Worm (Caenorhabditis elegans): ENCODE measurements around the gene Y41G9A.17.

Gene Y41G9A.17

ce11 chrX:2970212-2970611 is 29.3 kb downstream of the Y41G9A.17 start:
- TF ChIP-seq nhr-77 (tag; optimal IDR thresholded peaks at IDR 0.05): no peak
- TF ChIP-seq lin-39 (tag; optimal IDR thresholded peaks at IDR 0.05): no peak
- TF ChIP-seq fkh-10 (GFP tag; optimal IDR thresholded peaks at IDR 0.05): no peak
- TF ChIP-seq ceh-9 (tag; optimal IDR thresholded peaks at IDR 0.05): no peak
- no peak for TF ChIP-seq nhr-237 (tag; optimal IDR thresholded peaks at IDR 0.05)
- TF ChIP-seq lsy-12 (tag; optimal IDR thresholded peaks at IDR 0.05): peak; percentile 32

- TF ChIP-seq mdl-1 (tag; optimal IDR thresholded peaks at IDR 0.05) (no peak), nhr-23 (tag; optimal IDR thresholded peaks at IDR 0.05) (no peak), nhr-67 (tag; optimal IDR thresholded peaks at IDR 0.05) (no peak), ztf-11 (tag; optimal IDR thresholded peaks at IDR 0.05) (no peak), nhr-43 (tag; optimal IDR thresholded peaks at IDR 0.05; ENCODE audit: poor library complexity, severe bottlenecking) (no peak), skn-1 (tag; optimal IDR thresholded peaks at IDR 0.05) (no peak), egl-5 (tag; optimal IDR thresholded peaks at IDR 0.05) (peak; percentile 12), lin-39 (tag; optimal IDR thresholded peaks at IDR 0.05) (no peak), pha-4 (tag; optimal IDR thresholded peaks at IDR 0.05) (peak; percentile 59), unc-62 (GFP tag; optimal IDR thresholded peaks at IDR 0.05) (no peak), ama-1 (optimal IDR thresholded peaks at IDR 0.05) (peak; percentile 24), sea-2 (GFP tag; optimal IDR thresholded peaks at IDR 0.05) (no peak), elt-2 (tag; optimal IDR thresholded peaks at IDR 0.05) (no peak), snpc-4 (tag; optimal IDR thresholded peaks at IDR 0.05) (no peak), unc-39 (tag; optimal IDR thresholded peaks at IDR 0.05) (no peak), nfya-1 (tag; optimal IDR thresholded peaks at IDR 0.05; ENCODE audit: insufficient read depth) (no peak), nhr-28 (tag; optimal IDR thresholded peaks at IDR 0.05) (no peak), nhr-12 (tag; optimal IDR thresholded peaks at IDR 0.05) (no peak), ztf-4 (tag; optimal IDR thresholded peaks at IDR 0.05) (no peak), nhr-25 (tag; optimal IDR thresholded peaks at IDR 0.05) (peak; percentile 34), zag-1 (tag; optimal IDR thresholded peaks at IDR 0.05) (no peak), hmg-11 (tag; optimal IDR thresholded peaks at IDR 0.05) (no peak), nhr-11 (tag; optimal IDR thresholded peaks at IDR 0.05) (no peak), ceh-16 (tag; optimal IDR thresholded peaks at IDR 0.05) (no peak), jun-1 (tag; optimal IDR thresholded peaks at IDR 0.05) (no peak)
Measured at ce11 chrX:2969447-2969989, 30.0 kb downstream of the Y41G9A.17 start.

- TF ChIP-seq nhr-77 (tag; optimal IDR thresholded peaks at IDR 0.05) (no peak), elt-2 (tag; optimal IDR thresholded peaks at IDR 0.05) (peak; percentile 72), pha-4 (tag; optimal IDR thresholded peaks at IDR 0.05) (peak; percentile 62)
Measured at ce11 chrX:2966252-2966651, 33.3 kb downstream of the Y41G9A.17 start.

- no peak for TF ChIP-seq unc-39 (tag; optimal IDR thresholded peaks at IDR 0.05)
- TF ChIP-seq snpc-4 (tag; optimal IDR thresholded peaks at IDR 0.05): peak; percentile 78
Measured at ce11 chrX:2960703-2961102, 38.8 kb downstream of the Y41G9A.17 start.

- TF ChIP-seq elt-1 (tag; optimal IDR thresholded peaks at IDR 0.05): peak; percentile 19
- no peak for TF ChIP-seq ztf-11 (tag; optimal IDR thresholded peaks at IDR 0.05)
Measured at ce11 chrX:2957446-2957985, 42.0 kb downstream of the Y41G9A.17 start, which contains the start of gene gbb-1. gbb-1 (plus strand) TSS chrX:2957935.

ce11 chrX:2955628-2956027 is 43.9 kb downstream of the Y41G9A.17 start:
- TF ChIP-seq nhr-25 (tag; optimal IDR thresholded peaks at IDR 0.05) (no peak), nhr-11 (tag; optimal IDR thresholded peaks at IDR 0.05) (no peak), egl-5 (tag; optimal IDR thresholded peaks at IDR 0.05) (no peak), ceh-9 (tag; optimal IDR thresholded peaks at IDR 0.05) (no peak), skn-1 (tag; optimal IDR thresholded peaks at IDR 0.05) (no peak), ztf-11 (tag; optimal IDR thresholded peaks at IDR 0.05) (no peak), lin-39 (tag; optimal IDR thresholded peaks at IDR 0.05) (no peak), ceh-82 (tag; optimal IDR thresholded peaks at IDR 0.05) (no peak), pha-4 (tag; optimal IDR thresholded peaks at IDR 0.05) (no peak), mml-1 (tag; optimal IDR thresholded peaks at IDR 0.05) (no peak)
